Worm (Caenorhabditis elegans) whole organism, L3 larva: ENCODE data around the gene M110.10.

Experiments
- ama-1 ChIP-seq: fragments of 150-350 bp; optimal IDR thresholded peaks from 2 replicates; lab custom pipeline; 2018
- egl-27 ChIP-seq: sonication (generic microtip); optimal IDR thresholded peaks from 4 replicates; lab custom pipeline; 2017; ENCODE audit warnings: missing biosample characterization, missing genetic modification reagents, missing genetic modification characterization
- fkh-10 ChIP-seq: sonication (generic microtip); optimal IDR thresholded peaks from 2 replicates; lab custom pipeline; 2017; ENCODE audit warnings: missing biosample characterization, missing genetic modification reagents, missing genetic modification characterization
- nhr-11 ChIP-seq: fragments of 150-350 bp; optimal IDR thresholded peaks from 2 replicates; lab custom pipeline; 2014; ENCODE audit warnings: missing biosample characterization, missing genetic modification characterization
- nhr-77 ChIP-seq: fragments of 150-350 bp; optimal IDR thresholded peaks from 2 replicates; lab custom pipeline; 2014; ENCODE audit warnings: missing biosample characterization, missing genetic modification characterization
- skn-1 ChIP-seq: fragments of 150-350 bp; optimal IDR thresholded peaks from 2 replicates; lab custom pipeline; 2014; ENCODE audit warnings: missing biosample characterization, missing genetic modification characterization
- snpc-4 ChIP-seq: fragments of 150-350 bp; optimal IDR thresholded peaks from 2 replicates; lab custom pipeline; 2014; ENCODE audit warnings: missing biosample characterization, missing genetic modification characterization
- ztf-11 ChIP-seq: fragments of 150-350 bp; optimal IDR thresholded peaks from 2 replicates; lab custom pipeline; 2014; ENCODE audit warnings: missing biosample characterization, missing genetic modification characterization

DNA sequence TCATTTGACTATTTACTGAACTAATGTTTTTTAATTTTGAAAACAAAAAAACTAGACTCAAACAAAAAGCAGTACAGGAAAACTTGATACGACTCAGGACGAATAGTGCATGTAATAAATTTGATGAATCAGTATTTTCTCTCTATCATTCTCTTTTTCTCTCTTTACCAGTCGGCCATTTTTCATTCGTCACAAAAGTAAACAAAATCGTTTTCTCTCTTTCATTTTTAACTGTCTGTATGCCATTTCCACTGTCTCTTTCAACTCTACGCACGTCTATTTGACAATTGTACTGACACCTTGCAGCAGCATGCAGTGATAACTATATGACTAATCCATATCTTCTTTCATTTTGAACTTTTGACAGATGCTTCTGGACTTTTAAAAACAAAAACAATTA, 34.5 kb upstream of the M110.10 start, which contains the start of the genes F35C11.2 and F35C11.4:
- no peak for TF ChIP-seq ztf-11 (tag; lab: Kevin White, UChicago)
- TF ChIP-seq ama-1 (lab: Kevin White, UChicago) = no peak
- no peak for TF ChIP-seq snpc-4 (tag; lab: Kevin White, UChicago)
- no peak for TF ChIP-seq skn-1
- TF ChIP-seq fkh-10 (GFP tag; lab: Kevin White, UChicago) = no peak
- TF ChIP-seq egl-27 (tag; lab: Kevin White, UChicago) = no peak
- TF ChIP-seq nhr-77 (tag; lab: Kevin White, UChicago) = no peak
- TF ChIP-seq nhr-11 = no peak
